Worm (Caenorhabditis elegans) whole organism, L4 larva: ENCODE results near the gene F46B6.5.

Experiments
- D1046.2 ChIP-seq: fragments of 200-800 bp; sonication (Bioruptor generic); IDR thresholded peaks from 2 replicates; pipeline ENCODE4 v1.3.6; 2022; ENCODE audit warnings: missing genetic modification characterization, missing compliant biosample characterization
- F49E8.2 ChIP-seq: sonication (generic microtip); optimal IDR thresholded peaks from 2 replicates; lab custom pipeline; 2016; ENCODE audit warnings: missing compliant biosample characterization, mild to moderate bottlenecking, missing genetic modification characterization, borderline replicate concordance
- Y75B8A.6 ChIP-seq: fragments of 200-800 bp; sonication (Bioruptor generic); IDR thresholded peaks from 2 replicates; pipeline ENCODE4 v1.3.6; 2022; ENCODE audit warnings: missing genetic modification reagents, missing genetic modification characterization, missing compliant biosample characterization
- arid-1 ChIP-seq: fragments of 200-800 bp; sonication (Bioruptor generic); conservative IDR thresholded peaks from 2 replicates; pipeline ENCODE4 v1.3.6; 2022; ENCODE audit warnings: missing genetic modification reagents, missing genetic modification characterization, missing compliant biosample characterization
- ctbp-1 ChIP-seq: fragments of 200-800 bp; sonication (Bioruptor generic); IDR thresholded peaks from 2 replicates; pipeline ENCODE4 v1.3.6; 2022; ENCODE audit warnings: missing genetic modification reagents, missing genetic modification characterization, missing compliant biosample characterization
- daf-19 ChIP-seq: fragments of 200-800 bp; sonication (Bioruptor generic); conservative IDR thresholded peaks from 2 replicates; pipeline ENCODE4 v1.3.6; 2022; ENCODE audit warnings: missing genetic modification characterization, missing compliant biosample characterization
- duxl-1 ChIP-seq: sonication (generic microtip); optimal IDR thresholded peaks from 2 replicates; lab custom pipeline; 2016; ENCODE audit warnings: mild to moderate bottlenecking, missing genetic modification characterization, moderate library complexity, missing compliant biosample characterization; ENCODE audit not compliant: poor library complexity
- hmg-1.1 ChIP-seq: fragments of 200-800 bp; sonication (Bioruptor generic); IDR thresholded peaks from 2 replicates; pipeline ENCODE4 v1.3.6; 2022; ENCODE audit warnings: missing genetic modification reagents, missing genetic modification characterization, missing compliant biosample characterization
- lim-7 ChIP-seq: fragments of 200-800 bp; sonication (Bioruptor generic); IDR thresholded peaks from 2 replicates; pipeline ENCODE4 v1.3.6; 2022; ENCODE audit warnings: missing genetic modification characterization, missing compliant biosample characterization
- lin-13 ChIP-seq: fragments of 150-350 bp; optimal IDR thresholded peaks from 2 replicates; lab custom pipeline; 2014; ENCODE audit warnings: missing biosample characterization, missing genetic modification reagents, missing genetic modification characterization
- lin-29 ChIP-seq: fragments of 200-800 bp; sonication (Bioruptor generic); IDR thresholded peaks from 2 replicates; pipeline ENCODE4 v1.3.6; 2022; ENCODE audit warnings: missing genetic modification reagents, missing genetic modification characterization, missing compliant biosample characterization
- mdl-1 ChIP-seq, 2 experiments: fragments of 150-350 bp in 1 of 2; sonication (generic microtip) in 1 of 2; optimal IDR thresholded peaks; 2 replicates each; lab custom pipeline; 2014 to 2017; ENCODE audit warnings: missing biosample characterization in 2 of 2, missing genetic modification characterization in 2 of 2
- nhr-10 ChIP-seq: fragments of 150-350 bp; optimal IDR thresholded peaks from 2 replicates; lab custom pipeline; 2014; ENCODE audit warnings: missing biosample characterization, missing genetic modification characterization
- nhr-102 ChIP-seq: sonication (generic microtip); optimal IDR thresholded peaks from 2 replicates; lab custom pipeline; 2016; ENCODE audit warnings: mild to moderate bottlenecking, missing genetic modification characterization, moderate library complexity, missing compliant biosample characterization
- nhr-237 ChIP-seq: sonication (generic microtip); optimal IDR thresholded peaks from 2 replicates; lab custom pipeline; 2017; ENCODE audit warnings: missing biosample characterization, missing genetic modification characterization
- nhr-48 ChIP-seq: sonication (generic microtip); optimal IDR thresholded peaks from 2 replicates; lab custom pipeline; 2016; ENCODE audit warnings: mild to moderate bottlenecking, missing genetic modification characterization, missing compliant biosample characterization
- nhr-76 ChIP-seq: fragments of 150-350 bp; optimal IDR thresholded peaks from 2 replicates; lab custom pipeline; 2014; ENCODE audit warnings: missing biosample characterization, missing genetic modification characterization
- php-3 ChIP-seq: fragments of 200-800 bp; sonication (Bioruptor generic); IDR thresholded peaks from 2 replicates; pipeline ENCODE4 v1.3.6; 2022; ENCODE audit warnings: missing genetic modification reagents, missing genetic modification characterization, missing compliant biosample characterization
- sdz-12 ChIP-seq: fragments of 200-800 bp; sonication (Bioruptor generic); optimal IDR thresholded peaks from 2 replicates; lab custom pipeline; 2018; ENCODE audit warnings: mild to moderate bottlenecking, missing genetic modification characterization, missing compliant biosample characterization
- snpc-1.2 ChIP-seq: fragments of 200-800 bp; sonication (Bioruptor generic); IDR thresholded peaks from 2 replicates; pipeline ENCODE4 v1.3.6; 2022; ENCODE audit warnings: missing genetic modification reagents, missing genetic modification characterization, missing compliant biosample characterization
- snpc-4 ChIP-seq: fragments of 150-350 bp; optimal IDR thresholded peaks from 2 replicates; lab custom pipeline; 2014; ENCODE audit warnings: missing biosample characterization, missing genetic modification characterization
- tag-97 ChIP-seq: fragments of 200-800 bp; sonication (Bioruptor generic); IDR thresholded peaks from 2 replicates; pipeline ENCODE4 v1.3.6; 2022; ENCODE audit warnings: missing genetic modification characterization, missing compliant biosample characterization
- unc-130 ChIP-seq: sonication (generic microtip); optimal IDR thresholded peaks from 2 replicates; lab custom pipeline; 2016; ENCODE audit warnings: missing genetic modification reagents, missing genetic modification characterization, missing compliant biosample characterization

The F46B6.5 gene

DNA sequence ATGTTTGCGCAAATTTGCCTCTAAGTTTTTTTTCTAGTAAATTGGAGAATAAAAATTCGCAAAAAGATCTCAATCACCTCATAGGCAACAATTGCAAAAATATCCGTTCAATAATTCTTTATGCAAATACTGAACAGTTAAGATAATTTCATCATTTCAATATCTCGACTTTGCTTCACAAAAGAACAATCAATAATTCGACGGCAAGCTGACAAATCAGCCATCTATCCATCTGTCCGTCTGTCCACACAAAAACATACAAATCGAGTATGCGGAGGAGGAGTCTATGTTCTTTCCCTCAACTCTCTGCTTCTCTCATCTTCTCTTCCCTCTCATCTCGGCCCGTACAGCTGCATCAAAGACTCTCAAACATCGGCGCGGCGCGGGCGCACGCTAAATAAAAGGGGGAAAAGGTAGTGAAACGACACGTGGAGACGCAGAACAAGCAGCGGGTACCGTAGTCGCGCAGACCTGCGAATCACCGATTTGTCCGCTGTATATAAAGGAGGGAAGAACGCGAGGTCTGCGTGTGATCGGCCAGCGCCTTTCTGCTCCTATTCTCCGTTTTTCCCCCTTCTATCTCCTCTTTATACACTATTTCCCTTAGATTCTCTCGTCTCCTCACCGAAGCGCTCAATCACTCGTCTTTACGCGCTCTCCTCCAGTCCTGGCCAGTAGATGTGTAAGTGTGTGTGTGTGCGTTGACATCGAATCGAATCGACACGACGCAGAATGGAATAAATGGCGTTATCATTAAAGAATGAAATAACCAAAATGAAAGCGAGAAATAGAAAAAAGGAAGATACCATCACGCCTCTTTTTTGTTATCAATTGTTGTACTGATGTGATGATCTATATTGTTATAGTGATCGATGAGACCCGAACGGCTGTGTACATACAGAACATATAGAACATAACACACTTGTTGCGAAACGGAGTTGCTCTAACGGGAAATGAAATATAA, 51.8 kb downstream of the F46B6.5 start (continued):
- TF ChIP-seq D1046.2 (GFP tag; lab: Robert Waterston, UW), result no peak; the same call in 1 of the 2 replicates
- TF ChIP-seq duxl-1, result peak; percentile 17
- TF ChIP-seq lin-29 (GFP tag; lab: Robert Waterston, UW), result no peak; the same call in 1 of the 2 replicates
- no peak for TF ChIP-seq snpc-4 (tag; lab: Kevin White, UChicago)
- TF ChIP-seq mdl-1 (tag; optimal IDR thresholded peaks at IDR 0.05; lab: Kevin White, UChicago), result peak; percentile 96 to 98
- TF ChIP-seq ctbp-1 (GFP tag; lab: Robert Waterston, UW), result peak; percentile 94
- no peak for TF ChIP-seq arid-1
- TF ChIP-seq unc-130, result no peak
- TF ChIP-seq Y75B8A.6, result no peak; the same call in 1 of the 2 replicates
- TF ChIP-seq nhr-102 (tag; lab: Kevin White, UChicago), result peak; percentile 74
- TF ChIP-seq hmg-1.1, result peak; percentile 93
- TF ChIP-seq tag-97 (GFP tag; lab: Robert Waterston, UW), result no peak
- TF ChIP-seq sdz-12 (GFP tag; lab: Kevin White, UChicago), result peak; percentile 87
- peak; percentile 90 for TF ChIP-seq nhr-48 (tag; lab: Kevin White, UChicago)
- TF ChIP-seq php-3 (GFP tag; lab: Robert Waterston, UW), result peak; percentile 47; the same call in 1 of the 2 replicates
- peak; percentile 40; the same call in 1 of the 2 replicates for TF ChIP-seq lim-7 (GFP tag; lab: Robert Waterston, UW)
- TF ChIP-seq nhr-10 (tag; lab: Kevin White, UChicago), result peak; percentile 95
- peak; percentile 48 for TF ChIP-seq nhr-76 (tag; lab: Kevin White, UChicago)
- peak; percentile 83 for TF ChIP-seq lin-13 (GFP tag; lab: Kevin White, UChicago)
- TF ChIP-seq daf-19 (GFP tag; lab: Robert Waterston, UW), result peak; percentile 61; the same call in 1 of the 2 replicates
- no peak for TF ChIP-seq snpc-1.2 (GFP tag; lab: Robert Waterston, UW)
- TF ChIP-seq nhr-237 (tag; lab: Kevin White, UChicago), result peak; percentile 29
- TF ChIP-seq F49E8.2 (tag; lab: Kevin White, UChicago), result no peak
